Worm (Caenorhabditis elegans) whole organism, late embryonic: ENCODE data around the gene E04D5.4.

Experiments
- ahr-1 ChIP-seq: sonication (generic microtip); optimal IDR thresholded peaks from 2 replicates; lab custom pipeline; 2016; ENCODE audit warnings: missing genetic modification characterization, missing compliant biosample characterization
- ama-1 ChIP-seq: fragments of 150-350 bp; optimal IDR thresholded peaks from 2 replicates; lab custom pipeline; 2014
- ceh-45 ChIP-seq: fragments of 200-800 bp; sonication (Bioruptor generic); IDR thresholded peaks from 2 replicates; pipeline ENCODE4 v1.3.6; 2022; ENCODE audit warnings: missing genetic modification reagents, missing genetic modification characterization, missing compliant biosample characterization
- dve-1 ChIP-seq: sonication (generic microtip); optimal IDR thresholded peaks from 2 replicates; lab custom pipeline; 2017; ENCODE audit warnings: antibody characterized with exemption, mild to moderate bottlenecking, missing genetic modification characterization, missing compliant biosample characterization
- elt-4 ChIP-seq: sonication (generic microtip); optimal IDR thresholded peaks from 2 replicates; lab custom pipeline; 2016; ENCODE audit warnings: missing genetic modification characterization, missing compliant biosample characterization
- hlh-30 ChIP-seq: sonication (generic microtip); optimal IDR thresholded peaks from 2 replicates; lab custom pipeline; 2017; ENCODE audit warnings: antibody characterized with exemption, missing genetic modification characterization, missing compliant biosample characterization; ENCODE audit not compliant: insufficient read depth
- nfya-1 ChIP-seq: sonication (generic microtip); optimal IDR thresholded peaks from 2 replicates; lab custom pipeline; 2017; ENCODE audit warnings: missing genetic modification characterization, mild to moderate bottlenecking, missing compliant biosample characterization, antibody characterized with exemption, moderate library complexity
- nhr-11 ChIP-seq: fragments of 150-350 bp; optimal IDR thresholded peaks from 2 replicates; lab custom pipeline; 2014; ENCODE audit warnings: missing biosample characterization, missing genetic modification characterization
- pha-2 ChIP-seq: sonication (generic microtip); optimal IDR thresholded peaks from 2 replicates; lab custom pipeline; 2017; ENCODE audit warnings: mild to moderate bottlenecking, missing genetic modification characterization, missing compliant biosample characterization
- pha-4 ChIP-seq: fragments of 150-350 bp; optimal IDR thresholded peaks from 2 replicates; lab custom pipeline; 2018; ENCODE audit warnings: missing biosample characterization, missing genetic modification reagents, missing genetic modification characterization
- ref-2 ChIP-seq: sonication (generic microtip); optimal IDR thresholded peaks from 2 replicates; lab custom pipeline; 2016; ENCODE audit warnings: missing genetic modification characterization, missing compliant biosample characterization

DNA sequence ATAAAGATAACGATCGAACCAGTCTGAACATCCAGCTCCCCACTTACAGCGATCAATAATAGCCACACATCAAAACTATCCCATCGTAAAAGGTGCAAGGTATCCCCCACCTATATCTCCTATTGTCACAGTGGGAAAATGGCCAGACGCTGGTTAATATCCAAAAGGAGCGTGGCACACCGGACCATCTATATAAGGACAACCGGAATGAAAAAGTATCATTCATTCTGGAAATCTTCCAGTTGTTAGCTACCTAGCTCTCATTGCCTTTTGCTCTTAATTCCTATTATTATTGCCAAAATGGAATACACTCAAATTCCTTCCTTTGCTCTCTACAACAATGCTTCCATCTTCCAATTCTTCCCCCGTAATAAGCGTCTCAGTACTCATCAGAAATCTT lies 36.9 kb downstream of the E04D5.4 start, which contains the start of gene ZK666.4:
- TF ChIP-seq ama-1 (lab: Kevin White, UChicago): no peak
- no peak for TF ChIP-seq nhr-11 (tag; lab: Kevin White, UChicago)
- TF ChIP-seq dve-1 (tag; lab: Kevin White, UChicago): no peak
- no peak for TF ChIP-seq ahr-1 (tag; lab: Kevin White, UChicago)
- no peak for TF ChIP-seq hlh-30 (tag; lab: Kevin White, UChicago)
- TF ChIP-seq ref-2 (tag; lab: Kevin White, UChicago): no peak
- no peak for TF ChIP-seq nfya-1 (tag; lab: Kevin White, UChicago)
- TF ChIP-seq elt-4: no peak
- TF ChIP-seq ceh-45 (GFP tag; lab: Robert Waterston, UW): no peak
- no peak for TF ChIP-seq pha-2 (tag; lab: Kevin White, UChicago)
- no peak for TF ChIP-seq pha-4 (tag; lab: Kevin White, UChicago)
